Worm (Caenorhabditis elegans): ENCODE results near the gene F09E10.1.

ce11 chrX:1479190-1479589, 23.4 kb upstream of the F09E10.1 start, which contains the start of gene acly-1:
- no peak for TF ChIP-seq him-1 (tag; optimal IDR thresholded peaks at IDR 0.05)
- no peak for TF ChIP-seq dao-5 (tag; optimal IDR thresholded peaks at IDR 0.05)
- no peak for TF ChIP-seq W03F9.2 (tag; optimal IDR thresholded peaks at IDR 0.05)

Measured in whole organism, L4/young adult.